Fruit fly (Drosophila melanogaster) whole organism, embryonic: Measurements from ENCODE around the gene CG43347.
A peak's percentile ranks its signal among the peaks of the same experiment; 100 is the strongest.

Experiments used
- Ada2b ChIP-seq: fragments of 200-800 bp; sonication (Bioruptor generic); IDR thresholded peaks from 2 replicates; pipeline ENCODE4 v1.3.6; 2022; ENCODE audit warnings: missing biosample characterization, missing genetic modification characterization
- CG11696 ChIP-seq: fragments of 200-800 bp; sonication (Bioruptor generic); IDR thresholded peaks from 2 replicates; pipeline ENCODE4 v1.3.6; 2022; ENCODE audit warnings: missing biosample characterization, missing genetic modification characterization
- CG12155 ChIP-seq: fragments of 200-800 bp; sonication (Bioruptor generic); optimal IDR thresholded peaks from 3 replicates; lab custom pipeline; 2016; ENCODE audit warnings: missing biosample characterization, missing genetic modification characterization
- CG1233 ChIP-seq: fragments of 200-800 bp; sonication (Bioruptor generic); optimal IDR thresholded peaks from 4 replicates; lab custom pipeline; 2018; ENCODE audit warnings: missing biosample characterization, mild to moderate bottlenecking, missing genetic modification characterization
- CG12769 ChIP-seq: fragments of 200-800 bp; sonication (Bioruptor generic); optimal IDR thresholded peaks from 2 replicates; lab custom pipeline; 2019; ENCODE audit warnings: missing biosample characterization, mild to moderate bottlenecking, missing genetic modification characterization, moderate library complexity
- CG13123 ChIP-seq: fragments of 200-800 bp; sonication (Bioruptor generic); optimal IDR thresholded peaks from 2 replicates; lab custom pipeline; 2016; ENCODE audit warnings: missing biosample characterization, missing genetic modification characterization
- CG15601 ChIP-seq: fragments of 200-800 bp; sonication (Bioruptor generic); optimal IDR thresholded peaks from 3 replicates; lab custom pipeline; 2019; ENCODE audit warnings: missing biosample characterization, mild to moderate bottlenecking, missing genetic modification characterization, moderate library complexity
- CG16815 ChIP-seq: fragments of 200-800 bp; sonication (Bioruptor generic); optimal IDR thresholded peaks from 3 replicates; lab custom pipeline; 2017; ENCODE audit warnings: missing biosample characterization, mild to moderate bottlenecking, missing genetic modification characterization
- CG2889 ChIP-seq: fragments of 200-800 bp; sonication (Bioruptor generic); IDR thresholded peaks from 3 replicates; pipeline ENCODE4 v1.3.6; 2022; ENCODE audit warnings: missing biosample characterization, missing genetic modification characterization
- CG3163 ChIP-seq: fragments of 200-800 bp; sonication (Bioruptor generic); optimal IDR thresholded peaks from 3 replicates; lab custom pipeline; 2016; ENCODE audit warnings: missing biosample characterization, missing genetic modification characterization
- CG32532 ChIP-seq: fragments of 200-800 bp; sonication (Bioruptor generic); IDR thresholded peaks from 2 replicates; pipeline ENCODE4 v1.3.6; 2022; ENCODE audit warnings: missing biosample characterization, missing genetic modification characterization
- CG33213 ChIP-seq: fragments of 200-800 bp; sonication (Bioruptor generic); optimal IDR thresholded peaks from 3 replicates; lab custom pipeline; 2016; ENCODE audit warnings: missing biosample characterization, missing genetic modification characterization
- CG3847 ChIP-seq: fragments of 200-800 bp; sonication (Bioruptor generic); IDR thresholded peaks from 2 replicates; pipeline ENCODE4 v1.3.6; 2022; ENCODE audit warnings: missing biosample characterization, missing genetic modification characterization
- CG5180 ChIP-seq: fragments of 200-800 bp; sonication (Bioruptor generic); optimal IDR thresholded peaks from 3 replicates; lab custom pipeline; 2017; ENCODE audit warnings: missing biosample characterization, missing genetic modification characterization, mild to moderate bottlenecking, moderate library complexity, missing genetic modification reagents
- CG6683 ChIP-seq: fragments of 200-800 bp; sonication (Bioruptor generic); optimal IDR thresholded peaks from 2 replicates; lab custom pipeline; 2017; ENCODE audit warnings: missing biosample characterization, mild to moderate bottlenecking, missing genetic modification characterization, missing genetic modification reagents
- CG6689 ChIP-seq: fragments of 200-800 bp; sonication (Bioruptor generic); IDR thresholded peaks from 2 replicates; pipeline ENCODE4 v1.3.6; 2022; ENCODE audit warnings: missing biosample characterization, missing genetic modification characterization
- CG7372 ChIP-seq: fragments of 200-800 bp; sonication (Bioruptor generic); IDR thresholded peaks from 2 replicates; pipeline ENCODE4 v1.3.6; 2022; ENCODE audit warnings: missing biosample characterization, missing genetic modification characterization
- CG8359 ChIP-seq: fragments of 200-800 bp; sonication (Bioruptor generic); optimal IDR thresholded peaks from 2 replicates; lab custom pipeline; 2017; ENCODE audit warnings: missing biosample characterization, mild to moderate bottlenecking, missing genetic modification characterization, borderline replicate concordance
- CG8765 ChIP-seq: fragments of 200-800 bp; sonication (Bioruptor generic); IDR thresholded peaks from 2 replicates; pipeline ENCODE4 v1.3.6; 2022; ENCODE audit warnings: missing biosample characterization, missing genetic modification characterization
- CkIIα-i1 ChIP-seq: fragments of 200-800 bp; sonication (Bioruptor generic); IDR thresholded peaks from 2 replicates; pipeline ENCODE4 v1.3.6; 2022; ENCODE audit warnings: missing biosample characterization, missing genetic modification characterization
- CoRest ChIP-seq: fragments of 200-800 bp; sonication (Bioruptor generic); optimal IDR thresholded peaks from 3 replicates; lab custom pipeline; 2018; ENCODE audit warnings: missing biosample characterization, mild to moderate bottlenecking, missing genetic modification characterization, moderate library complexity
- Dbx ChIP-seq: fragments of 200-800 bp; sonication (Bioruptor generic); IDR thresholded peaks from 3 replicates; pipeline ENCODE4 v1.3.6; 2022; ENCODE audit warnings: missing biosample characterization, missing genetic modification characterization
- Drgx ChIP-seq: fragments of 200-800 bp; sonication (Bioruptor generic); IDR thresholded peaks from 2 replicates; pipeline ENCODE4 v1.3.6; 2022; ENCODE audit warnings: missing biosample characterization, missing genetic modification characterization
- Ets65A ChIP-seq: fragments of 200-800 bp; sonication (Bioruptor generic); peaks from one replicate; lab custom pipeline; 2016; ENCODE audit warnings: missing biosample characterization, missing genetic modification characterization
- Hr3 ChIP-seq: fragments of 200-800 bp; sonication (Bioruptor generic); optimal IDR thresholded peaks from 3 replicates; lab custom pipeline; 2016; ENCODE audit warnings: missing biosample characterization, missing genetic modification characterization
- Jarid2 ChIP-seq: fragments of 200-800 bp; sonication (Bioruptor generic); optimal IDR thresholded peaks from 3 replicates; lab custom pipeline; 2017; ENCODE audit warnings: mild to moderate bottlenecking, missing biosample characterization, missing genetic modification reagents, missing genetic modification characterization
- Lim3 ChIP-seq: fragments of 200-800 bp; sonication (Bioruptor generic); IDR thresholded peaks from 2 replicates; pipeline ENCODE4 v1.3.6; 2022; ENCODE audit warnings: missing biosample characterization, missing genetic modification characterization
- NC2β ChIP-seq: fragments of 200-800 bp; sonication (Bioruptor generic); optimal IDR thresholded peaks from 2 replicates; lab custom pipeline; 2016; ENCODE audit warnings: missing biosample characterization, missing genetic modification characterization
- Oaz ChIP-seq: fragments of 200-800 bp; sonication (Bioruptor generic); IDR thresholded peaks from 2 replicates; pipeline ENCODE4 v1.3.6; 2022; ENCODE audit warnings: missing biosample characterization, missing genetic modification characterization
- Rx ChIP-seq: fragments of 200-800 bp; sonication (Bioruptor generic); IDR thresholded peaks from 2 replicates; pipeline ENCODE4 v1.3.6; 2022; ENCODE audit warnings: missing biosample characterization, missing genetic modification characterization
- Sry-β ChIP-seq: fragments of 200-800 bp; sonication (Bioruptor generic); optimal IDR thresholded peaks from 2 replicates; lab custom pipeline; 2018; ENCODE audit warnings: missing biosample characterization, mild to moderate bottlenecking, missing genetic modification characterization, moderate library complexity
- ash1 ChIP-seq: fragments of 200-800 bp; sonication (Bioruptor generic); optimal IDR thresholded peaks from 2 replicates; lab custom pipeline; 2018; ENCODE audit warnings: missing biosample characterization, mild to moderate bottlenecking, missing genetic modification characterization
- cato ChIP-seq: fragments of 200-800 bp; sonication (Bioruptor generic); optimal IDR thresholded peaks from 2 replicates; lab custom pipeline; 2016; ENCODE audit warnings: missing biosample characterization, missing genetic modification characterization, borderline replicate concordance
- dpn ChIP-seq, 2 experiments: fragments of 200-800 bp; sonication (Bioruptor generic); optimal IDR thresholded peaks; 3 replicates each; lab custom pipeline; 2016; ENCODE audit warnings: missing biosample characterization in 2 of 2, missing genetic modification characterization in 2 of 2
- grau ChIP-seq: fragments of 200-800 bp; optimal IDR thresholded peaks from 3 replicates; lab custom pipeline; 2019; ENCODE audit warnings: missing biosample characterization, mild to moderate bottlenecking, missing genetic modification characterization, moderate library complexity
- kay ChIP-seq: fragments of 200-800 bp; sonication (Bioruptor generic); optimal IDR thresholded peaks from 2 replicates; lab custom pipeline; 2016; ENCODE audit warnings: missing biosample characterization, missing genetic modification characterization
- lilli ChIP-seq: fragments of 200-800 bp; sonication (Bioruptor generic); optimal IDR thresholded peaks from 3 replicates; lab custom pipeline; 2016; ENCODE audit warnings: missing biosample characterization, missing genetic modification characterization
- lola ChIP-seq, 3 experiments: fragments of >200 bp in 2 of 3; fragments of 200-800 bp in 1 of 3; sonication (Bioruptor generic) in 1 of 3; optimal IDR thresholded peaks; 2 replicates each; lab custom pipeline; 2017 to 2019; ENCODE audit warnings: missing biosample characterization in 3 of 3, missing genetic modification characterization in 3 of 3, mild to moderate bottlenecking in 1 of 3, moderate library complexity in 1 of 3
- pita ChIP-seq: fragments of 200-800 bp; sonication (Bioruptor generic); optimal IDR thresholded peaks from 2 replicates; lab custom pipeline; 2017; ENCODE audit warnings: missing biosample characterization, mild to moderate bottlenecking, missing genetic modification characterization
- repo ChIP-seq: fragments of 200-800 bp; sonication (Bioruptor generic); optimal IDR thresholded peaks from 2 replicates; lab custom pipeline; 2016; ENCODE audit warnings: missing biosample characterization, missing genetic modification characterization
- rib ChIP-seq: fragments of 200-800 bp; sonication (Bioruptor generic); IDR thresholded peaks from 2 replicates; pipeline ENCODE4 v1.3.6; 2022; ENCODE audit warnings: missing biosample characterization, missing genetic modification characterization
- sd ChIP-seq: fragments of 200-800 bp; sonication (Bioruptor generic); optimal IDR thresholded peaks from 3 replicates; lab custom pipeline; 2018; ENCODE audit warnings: missing biosample characterization, mild to moderate bottlenecking, missing genetic modification characterization, moderate library complexity
- seq ChIP-seq: fragments of 200-800 bp; sonication (Bioruptor generic); IDR thresholded peaks from 2 replicates; pipeline ENCODE4 v1.3.6; 2022; ENCODE audit warnings: missing biosample characterization, missing genetic modification characterization
- sim ChIP-seq: fragments of 200-800 bp; sonication (Bioruptor generic); IDR thresholded peaks from 2 replicates; pipeline ENCODE4 v1.3.6; 2022; ENCODE audit warnings: missing biosample characterization, missing genetic modification characterization
- sima ChIP-seq: fragments of 200-800 bp; sonication (Bioruptor generic); optimal IDR thresholded peaks from 2 replicates; lab custom pipeline; 2016; ENCODE audit warnings: missing biosample characterization, missing genetic modification characterization
- sob ChIP-seq: fragments of 200-800 bp; sonication (Bioruptor generic); IDR thresholded peaks from 2 replicates; pipeline ENCODE4 v1.3.6; 2022; ENCODE audit warnings: missing biosample characterization, missing genetic modification characterization
- stc ChIP-seq: fragments of 200-800 bp; sonication (Bioruptor generic); IDR thresholded peaks from 2 replicates; pipeline ENCODE4 v1.3.6; 2022; ENCODE audit warnings: missing biosample characterization, missing genetic modification characterization
- toy ChIP-seq: fragments of 200-800 bp; sonication (Bioruptor generic); IDR thresholded peaks from 2 replicates; pipeline ENCODE4 v1.3.6; 2022; ENCODE audit warnings: missing biosample characterization, missing genetic modification characterization
- tup ChIP-seq: fragments of 200-800 bp; sonication (Bioruptor generic); optimal IDR thresholded peaks from 2 replicates; lab custom pipeline; 2016; ENCODE audit warnings: missing biosample characterization, mild to moderate bottlenecking, missing genetic modification characterization, moderate library complexity
- twi ChIP-seq: fragments of 200-800 bp; optimal IDR thresholded peaks from 2 replicates; lab custom pipeline; 2019; ENCODE audit warnings: missing biosample characterization, mild to moderate bottlenecking, missing genetic modification characterization, moderate library complexity
- usp ChIP-seq: fragments of >200 bp; optimal IDR thresholded peaks from 2 replicates; lab custom pipeline; 2017; ENCODE audit warnings: missing biosample characterization, missing genetic modification characterization
- vfl ChIP-seq: fragments of 200-800 bp; sonication (Bioruptor generic); optimal IDR thresholded peaks from 2 replicates; lab custom pipeline; 2016; ENCODE audit warnings: missing biosample characterization, missing genetic modification characterization

Gene CG43347

dm6 chrX:10601479-10601921 is 18.5 kb downstream of the CG43347 start (continued):
- TF ChIP-seq dpn (GFP tag; optimal IDR thresholded peaks at IDR 0.05; lab: Kevin White, UChicago) (peak in 1 of 2 experiments; percentile 40), lola (GFP tag; optimal IDR thresholded peaks at IDR 0.05; lab: Kevin White, UChicago) (peak in 1 of 3 experiments; percentile 32), Ets65A (peak; percentile 61), twi (tag; lab: Kevin White, UChicago) (no peak), stc (GFP tag; lab: Robert Waterston, UW) (no peak), CoRest (tag; lab: Kevin White, UChicago) (peak; percentile 61), toy (GFP tag; lab: Robert Waterston, UW) (no peak), lilli (peak; percentile 31), CG32532 (GFP tag; lab: Robert Waterston, UW) (peak; percentile 67), CG16815 (GFP tag; lab: Kevin White, UChicago) (peak; percentile 13), Ada2b (GFP tag; lab: Robert Waterston, UW) (peak; percentile 7; the same call in 1 of the 2 replicates), CG2889 (GFP tag; lab: Robert Waterston, UW) (no peak), Oaz (GFP tag; lab: Robert Waterston, UW) (no peak), CG3847 (peak; percentile 55), ash1 (no peak), CG3163 (no peak), repo (GFP tag; lab: Kevin White, UChicago) (no peak), Jarid2 (GFP tag; lab: Kevin White, UChicago) (peak; percentile 75), Drgx (no peak), CG1233 (GFP tag; lab: Kevin White, UChicago) (no peak), CG12155 (peak; percentile 30), CG12769 (tag; lab: Kevin White, UChicago) (peak; percentile 65), CG6689 (GFP tag; lab: Robert Waterston, UW) (no peak), CG5180 (GFP tag; lab: Kevin White, UChicago) (no peak), Dbx (GFP tag; lab: Robert Waterston, UW) (peak; percentile 46; the same call in 2 of the 3 replicates), sima (no peak), NC2β (GFP tag; lab: Kevin White, UChicago) (no peak), Lim3 (GFP tag; lab: Robert Waterston, UW) (no peak), CG8359 (no peak), Sry-β (peak; percentile 14), kay (no peak), sim (GFP tag; lab: Robert Waterston, UW) (no peak), grau (tag; lab: Kevin White, UChicago) (peak; percentile 52), sd (tag; lab: Kevin White, UChicago) (no peak), usp (no peak), sob (GFP tag; lab: Robert Waterston, UW) (peak; percentile 32; the same call in 1 of the 2 replicates), pita (GFP tag; lab: Kevin White, UChicago) (no peak), CG8765 (peak; percentile 36; the same call in 1 of the 2 replicates), CkIIα-i1 (no peak), tup (GFP tag; lab: Kevin White, UChicago) (no peak), seq (no peak), CG33213 (GFP tag; lab: Kevin White, UChicago) (no peak), CG7372 (GFP tag; lab: Robert Waterston, UW) (no peak), CG13123 (GFP tag; lab: Kevin White, UChicago) (no peak), CG11696 (GFP tag; lab: Robert Waterston, UW) (no peak), Rx (GFP tag; lab: Robert Waterston, UW) (0 out of 2 replicates have a peak, but pooled peaks have one; percentile 21), CG15601 (tag; lab: Kevin White, UChicago) (no peak), cato (GFP tag; lab: Kevin White, UChicago) (peak; percentile 34), rib (GFP tag; lab: Robert Waterston, UW) (no peak), vfl (GFP tag; lab: Kevin White, UChicago) (peak; percentile 4), Hr3 (peak; percentile 48), CG6683 (GFP tag; lab: Kevin White, UChicago) (no peak)
